Fruit fly (Drosophila melanogaster) whole organism, wandering third instar larva: ENCODE data around the gene sds22.

Experiments
- CG32264 ChIP-seq: fragments of 200-800 bp; sonication (Bioruptor generic); optimal IDR thresholded peaks from 2 replicates; lab custom pipeline; 2016; ENCODE audit warnings: missing biosample characterization, missing genetic modification characterization
- CG9705 ChIP-seq: fragments of 200-800 bp; sonication (Bioruptor generic); optimal IDR thresholded peaks from 2 replicates; lab custom pipeline; 2018; ENCODE audit warnings: missing biosample characterization, mild to moderate bottlenecking, missing genetic modification characterization
- CrebA ChIP-seq: fragments of 200-800 bp; sonication (Bioruptor generic); optimal IDR thresholded peaks from 2 replicates; lab custom pipeline; 2016; ENCODE audit warnings: missing biosample characterization, mild to moderate bottlenecking, missing genetic modification characterization, borderline replicate concordance
- Hnf4 ChIP-seq: fragments of 200-800 bp; sonication (Bioruptor generic); optimal IDR thresholded peaks from 2 replicates; lab custom pipeline; 2016; ENCODE audit warnings: missing biosample characterization, mild to moderate bottlenecking, missing genetic modification characterization
- Hr78 ChIP-seq: fragments of >200 bp; optimal IDR thresholded peaks from 2 replicates; lab custom pipeline; 2017; ENCODE audit warnings: missing biosample characterization, missing genetic modification characterization
- Jra ChIP-seq: sonication (Bioruptor generic); optimal IDR thresholded peaks from 2 replicates; lab custom pipeline; 2016; ENCODE audit warnings: missing biosample characterization, missing genetic modification characterization
- Mio ChIP-seq: sonication (Bioruptor generic); optimal IDR thresholded peaks from 2 replicates; lab custom pipeline; 2016; ENCODE audit warnings: missing biosample characterization, missing genetic modification characterization
- OdsH ChIP-seq: fragments of 200-800 bp; sonication (Bioruptor generic); optimal IDR thresholded peaks from 2 replicates; lab custom pipeline; 2016; ENCODE audit warnings: missing biosample characterization, mild to moderate bottlenecking, missing genetic modification characterization
- Sp1 ChIP-seq: fragments of 200-800 bp; sonication (Bioruptor generic); optimal IDR thresholded peaks from 3 replicates; lab custom pipeline; 2019; ENCODE audit warnings: missing biosample characterization, mild to moderate bottlenecking, missing genetic modification characterization, moderate library complexity
- Vsx2 ChIP-seq: fragments of 200-300, 225-300 bp; sonication (Bioruptor generic); optimal IDR thresholded peaks from 2 replicates; lab custom pipeline; 2018; ENCODE audit warnings: missing biosample characterization, missing genetic modification characterization; ENCODE audit not compliant: partially characterized antibody
- dl ChIP-seq, 2 experiments: fragments of 175-275, 200-275 bp in 1 of 2; fragments of 200-275 bp in 1 of 2; sonication (Bioruptor generic); optimal IDR thresholded peaks; lab custom pipeline; 2018; ENCODE audit warnings: mild to moderate bottlenecking in 2 of 2, missing biosample characterization in 2 of 2, missing genetic modification characterization in 2 of 2, moderate library complexity in 2 of 2; ENCODE audit not compliant: partially characterized antibody in 2 of 2, insufficient read depth in 1 of 2
- dsf ChIP-seq: sonication (Bioruptor generic); optimal IDR thresholded peaks from 2 replicates; lab custom pipeline; 2016; ENCODE audit warnings: missing biosample characterization, missing genetic modification characterization, borderline replicate concordance
- foxo ChIP-seq, 2 experiments: fragments of 200-800 bp; sonication (Bioruptor generic); optimal IDR thresholded peaks; 2 replicates in 1 of 2; 3 replicates in 1 of 2; lab custom pipeline; 2016 to 2017; ENCODE audit warnings: missing biosample characterization in 2 of 2, missing genetic modification characterization in 2 of 2
- fru ChIP-seq: fragments of 200-800 bp; sonication (Bioruptor generic); optimal IDR thresholded peaks from 3 replicates; lab custom pipeline; 2016; ENCODE audit warnings: missing biosample characterization, mild to moderate bottlenecking, missing genetic modification characterization
- psq ChIP-seq: fragments of 200-800 bp; sonication (Bioruptor generic); optimal IDR thresholded peaks from 3 replicates; lab custom pipeline; 2017; ENCODE audit warnings: missing biosample characterization, mild to moderate bottlenecking, missing genetic modification characterization, moderate library complexity
- rgr ChIP-seq: fragments of 200-800 bp; sonication (Bioruptor generic); optimal IDR thresholded peaks from 3 replicates; lab custom pipeline; 2016; ENCODE audit warnings: missing biosample characterization, mild to moderate bottlenecking, missing genetic modification characterization
- sage ChIP-seq: fragments of 200-800 bp; sonication (Bioruptor generic); optimal IDR thresholded peaks from 2 replicates; lab custom pipeline; 2016; ENCODE audit warnings: missing biosample characterization, mild to moderate bottlenecking, missing genetic modification characterization

Gene sds22

DNA sequence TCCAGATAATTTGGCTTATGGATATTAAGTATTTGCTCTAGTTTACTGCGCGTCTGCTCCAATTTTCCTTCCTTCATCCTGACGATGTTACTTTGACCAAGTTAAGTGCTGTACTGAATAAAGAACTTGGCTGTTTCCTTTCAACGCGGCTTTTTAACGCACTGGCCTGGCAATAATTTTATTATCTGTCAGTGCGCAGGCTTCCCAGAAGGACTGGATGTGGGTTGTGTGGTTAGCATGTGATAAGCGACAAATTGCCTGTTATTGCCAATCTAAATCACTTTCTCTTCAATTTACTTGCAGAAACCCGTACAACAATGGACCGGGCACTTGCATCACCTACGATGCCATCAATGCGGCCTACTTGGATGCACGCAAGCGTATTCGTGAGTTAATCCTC is 49.2 kb downstream of the sds22 start, which contains the start of gene CG14331:
Gene CG14331, minus strand, starts transcription at position 101 of the 400 bp plus-strand sequence.
- TF ChIP-seq Vsx2 (no peak), fru (GFP tag; lab: Kevin White, UChicago) (no peak), psq (no peak), dl (GFP tag; optimal IDR thresholded peaks at IDR 0.05; lab: Kevin White, UChicago; ENCODE audit: insufficient read depth in 1 of 2, partially characterized antibody in 2 of 2) (no peak), OdsH (GFP tag; lab: Kevin White, UChicago) (no peak), Sp1 (GFP tag; lab: Kevin White, UChicago) (no peak), CG32264 (GFP tag; lab: Kevin White, UChicago) (no peak), rgr (GFP tag; lab: Kevin White, UChicago) (no peak), Hr78 (GFP tag; lab: Kevin White, UChicago) (no peak), CG9705 (no peak), dsf (no peak), sage (GFP tag; lab: Kevin White, UChicago) (no peak), Jra (GFP tag; lab: Kevin White, UChicago) (no peak), Hnf4 (GFP tag; lab: Kevin White, UChicago) (no peak), foxo (GFP tag; optimal IDR thresholded peaks at IDR 0.05; lab: Kevin White, UChicago) (no peak), Mio (GFP tag; lab: Kevin White, UChicago) (no peak), CrebA (GFP tag; lab: Kevin White, UChicago) (no peak)
